Fruit fly (Drosophila melanogaster) S2 (cell line): ENCODE data around the gene Naglu.

Experiments
- CG8478 ChIP-seq: fragments of >200 bp; optimal IDR thresholded peaks from 2 replicates; lab custom pipeline; 2018
- CTCF ChIP-seq, 2 experiments: fragments of >200 bp; optimal IDR thresholded peaks; 2 replicates each; lab custom pipeline; 2018

DNA sequence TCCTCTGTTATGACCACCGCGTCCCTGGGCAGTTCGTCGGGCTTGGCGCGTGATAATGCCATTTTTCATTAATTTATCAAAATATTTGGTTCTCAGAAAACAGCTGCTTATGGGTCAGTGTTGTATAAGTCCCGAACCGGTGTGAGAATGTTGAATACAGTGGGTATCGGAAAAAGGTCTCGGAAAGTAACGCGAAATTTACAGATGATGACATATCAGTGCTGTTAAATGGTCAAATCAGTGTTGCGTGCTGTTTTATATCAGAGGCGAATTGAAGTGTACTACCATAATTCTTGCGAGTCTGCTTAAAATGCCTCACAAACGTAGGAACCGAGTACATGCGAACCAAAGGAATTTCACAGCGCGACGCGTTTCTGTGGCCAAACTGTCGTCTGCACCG, 29.0 kb downstream of the Naglu start, which contains the start of the genes CG13392 and Rcd4:
- TF ChIP-seq CG8478 (lab: Kevin White, UChicago) = no peak
- TF ChIP-seq CTCF (optimal IDR thresholded peaks at IDR 0.05; lab: Kevin White, UChicago) = no peak
